Worm (Caenorhabditis elegans): ENCODE results near the gene spe-26.

- TF ChIP-seq unc-62 (GFP tag; optimal IDR thresholded peaks at IDR 0.05): no peak
- TF ChIP-seq ama-1 (optimal IDR thresholded peaks at IDR 0.05): no peak
- TF ChIP-seq ama-1 (GFP tag; optimal IDR thresholded peaks at IDR 0.05): no peak
- TF ChIP-seq Y95B8A.8 (GFP tag; IDR thresholded peaks at IDR 0.05): no peak
- TF ChIP-seq F22D6.2 (tag; optimal IDR thresholded peaks at IDR 0.05): no peak
These were observed 30.5 kb upstream of the spe-26 start for ce11 chrIV:10422230-10422629.
